Worm (Caenorhabditis elegans): ENCODE measurements around the gene F42A6.5.
"Not testable (repeated sequence)": the region's sequence is repeated elsewhere in the genome, so short reads cannot be mapped to it uniquely, and the experiment has no call there.

The F42A6.5 gene

DNA sequence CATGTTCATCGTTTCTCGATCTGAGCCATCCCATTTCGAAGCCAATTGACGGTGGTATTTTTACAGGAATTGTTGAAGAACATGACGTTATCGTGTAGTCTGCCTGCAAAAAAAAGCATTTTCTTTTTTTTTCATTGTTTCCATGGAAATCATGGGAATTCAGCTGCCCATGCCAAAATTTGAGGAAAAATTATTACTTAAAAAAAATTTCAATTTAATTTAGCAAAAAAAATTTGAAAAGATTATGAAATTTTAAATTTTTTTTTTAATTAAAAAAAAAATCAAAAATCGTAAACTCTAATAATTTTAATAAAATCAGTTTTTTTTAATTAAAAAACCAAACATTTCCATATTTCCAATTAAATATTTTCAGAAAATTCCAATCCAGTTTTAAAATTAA is at the start of gene F42A6.5:
Gene F42A6.5 (minus strand): TSS at position 101 of the 400 bp plus-strand sequence.
- not testable (repeated sequence) for TF ChIP-seq ztf-25, aptf-3, nhr-120 (GFP tag; IDR thresholded peaks at IDR 0.05)

DNA sequence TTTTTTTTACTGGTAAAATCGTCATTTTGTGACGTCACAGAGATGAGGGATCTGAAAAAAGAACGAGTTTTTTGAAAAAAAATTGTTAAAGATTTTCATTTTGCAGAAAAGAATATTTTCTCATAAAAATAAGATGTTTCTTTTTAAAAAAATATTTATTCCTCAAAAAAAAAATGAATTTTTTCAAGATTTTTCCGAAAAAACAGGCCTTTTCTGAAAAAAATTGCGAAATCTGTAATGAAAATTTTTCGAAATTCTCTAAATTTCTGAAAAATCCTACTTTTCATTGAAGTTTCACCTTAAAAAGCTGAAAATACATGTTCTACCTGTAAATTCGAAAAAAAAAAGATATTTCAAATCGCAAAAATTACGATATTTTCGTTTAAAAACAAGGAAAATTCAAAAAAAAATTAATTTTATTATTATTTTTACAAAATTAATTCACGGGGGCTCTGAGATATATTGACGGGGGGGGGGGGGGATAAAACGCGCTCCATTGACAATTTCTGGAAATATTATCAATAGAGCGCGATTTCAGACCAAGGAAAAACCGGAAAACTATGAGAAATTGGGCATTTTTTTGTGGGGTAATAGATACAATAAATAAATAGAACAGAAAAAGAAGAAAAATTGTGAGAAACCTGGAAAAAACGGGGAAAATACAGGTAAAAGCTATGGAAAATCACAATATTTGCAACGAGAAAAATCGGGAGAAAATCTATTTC is 46.6 kb upstream of the F42A6.5 start, which contains the start of gene otub-4:
Gene otub-4 (minus strand): TSS at position 51 of the 725 bp plus-strand sequence.
- TF ChIP-seq unc-62 (GFP tag; optimal IDR thresholded peaks at IDR 0.05) (no peak), bed-1 (GFP tag; IDR thresholded peaks at IDR 0.05) (no peak), K12H6.12 (tag; optimal IDR thresholded peaks at IDR 0.05) (no peak), mcd-1 (GFP tag; IDR thresholded peaks at IDR 0.05) (peak; percentile 58; the same call in 1 of the 2 replicates), cebp-1 (GFP tag; IDR thresholded peaks at IDR 0.05) (no peak), cebp-1 (tag; optimal IDR thresholded peaks at IDR 0.05) (peak; percentile 24)

DNA sequence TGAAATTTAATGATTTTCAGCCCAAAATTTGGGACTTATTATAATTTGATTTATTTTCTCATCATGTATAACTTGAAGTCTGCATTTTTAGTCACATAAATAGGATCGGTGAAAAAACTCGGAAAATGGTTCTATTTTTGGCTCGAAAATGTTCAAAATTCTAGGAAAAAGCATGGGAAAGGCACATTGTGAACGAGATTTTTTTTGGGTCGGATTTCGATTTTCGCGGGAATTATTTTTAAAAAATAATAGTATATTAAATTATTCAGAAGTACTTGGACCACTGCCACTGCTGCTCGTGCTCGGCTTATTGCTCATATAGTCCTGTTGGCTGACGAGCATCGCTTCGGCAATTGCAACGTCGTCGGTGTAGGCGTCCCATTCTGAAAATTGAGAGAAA is 41.7 kb upstream of the F42A6.5 start:
- peak; percentile 35 for TF ChIP-seq ztf-26 (tag; optimal IDR thresholded peaks at IDR 0.05)
- no peak for TF ChIP-seq snpc-4 (GFP tag; optimal IDR thresholded peaks at IDR 0.05)
- no peak for TF ChIP-seq snpc-4 (tag; optimal IDR thresholded peaks at IDR 0.05)
- TF ChIP-seq ztf-18 (tag; optimal IDR thresholded peaks at IDR 0.05): no peak
- no peak for TF ChIP-seq F39B2.1 (GFP tag; IDR thresholded peaks at IDR 0.05)
- peak; percentile 74 for TF ChIP-seq repo-1 (tag; optimal IDR thresholded peaks at IDR 0.05)
- no peak for TF ChIP-seq hsf-1 (GFP tag; IDR thresholded peaks at IDR 0.05)
- no peak for TF ChIP-seq tlf-1 (GFP tag; optimal IDR thresholded peaks at IDR 0.05)
- peak; percentile 32 for TF ChIP-seq F52B5.7 (tag; optimal IDR thresholded peaks at IDR 0.05)
- no peak for TF ChIP-seq lir-1 (GFP tag; conservative IDR thresholded peaks at IDR 0.05)
- TF ChIP-seq lin-35 (GFP tag; optimal IDR thresholded peaks at IDR 0.05): peak in 1 of 3 experiments; percentile 1
- TF ChIP-seq mel-28 (tag; optimal IDR thresholded peaks at IDR 0.05; ENCODE audit: borderline replicate concordance): no peak

DNA sequence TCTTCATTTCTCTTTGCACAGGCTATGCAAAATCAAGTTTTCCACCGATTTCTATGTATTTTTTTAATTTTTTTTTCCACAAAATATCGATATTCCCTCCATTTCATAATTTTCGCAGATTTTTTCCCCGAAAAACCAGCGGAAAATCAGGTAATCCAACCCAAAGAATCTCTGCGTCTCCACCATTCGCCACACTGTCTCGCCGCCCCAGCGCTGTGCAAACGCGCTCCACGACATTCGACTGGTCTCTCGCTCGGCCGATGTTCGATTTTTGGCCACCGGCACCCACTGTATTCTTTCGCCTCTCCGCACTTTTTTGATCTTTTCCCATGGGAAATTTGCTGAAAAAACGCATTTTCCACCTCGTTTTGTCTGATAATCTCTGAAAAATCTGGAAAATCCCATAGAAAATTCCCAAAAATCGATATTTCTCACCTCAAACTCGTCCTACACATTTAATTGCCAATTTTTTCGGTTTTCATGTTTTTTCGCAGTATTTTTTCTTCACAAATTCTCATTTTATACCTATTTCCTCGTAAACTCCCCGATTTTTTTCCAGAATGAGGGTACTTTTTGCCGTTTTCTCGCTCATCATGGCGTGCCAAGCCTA is 37.1 kb upstream of the F42A6.5 start, which contains the start of gene vha-19:
Gene vha-19 (plus strand): TSS at position 560 of the 610 bp plus-strand sequence.
- TF ChIP-seq ztf-18 (tag; optimal IDR thresholded peaks at IDR 0.05) (peak; percentile 20), cebp-1 (GFP tag; IDR thresholded peaks at IDR 0.05) (no peak), cebp-1 (tag; optimal IDR thresholded peaks at IDR 0.05) (peak; percentile 73), efl-1 (GFP tag; optimal IDR thresholded peaks at IDR 0.05) (peak; percentile 4), attf-5 (GFP tag; optimal IDR thresholded peaks at IDR 0.05) (peak; percentile 54), ztf-3 (GFP tag; optimal IDR thresholded peaks at IDR 0.05) (no peak), ccch-3 (GFP tag; optimal IDR thresholded peaks at IDR 0.05) (no peak), madf-3 (GFP tag; IDR thresholded peaks at IDR 0.05) (no peak), nhr-80 (tag; optimal IDR thresholded peaks at IDR 0.05) (peak; percentile 78), ceh-27 (GFP tag; optimal IDR thresholded peaks at IDR 0.05) (peak; percentile 13), rpc-1 (optimal IDR thresholded peaks at IDR 0.05) (no peak), rpc-1 (tag; optimal IDR thresholded peaks at IDR 0.05) (no peak), lin-54 (GFP tag; optimal IDR thresholded peaks at IDR 0.05) (peak; percentile 17), lsl-1 (GFP tag; optimal IDR thresholded peaks at IDR 0.05) (no peak), B0019.2 (GFP tag; conservative IDR thresholded peaks at IDR 0.05) (no peak), tlf-1 (GFP tag; optimal IDR thresholded peaks at IDR 0.05) (no peak), hmg-1.2 (GFP tag; IDR thresholded peaks at IDR 0.05) (no peak)

Measured in whole organism, young adult.